Worm (Caenorhabditis elegans) whole organism, L1 larva: ENCODE measurements around the gene Y48D7A.1.

Experiments
- C16A3.4 ChIP-seq: fragments of 150-350 bp; optimal IDR thresholded peaks from 2 replicates; lab custom pipeline; 2014; ENCODE audit warnings: missing biosample characterization, missing genetic modification characterization
- F16B12.6 ChIP-seq: fragments of 150-350 bp; optimal IDR thresholded peaks from 2 replicates; lab custom pipeline; 2014; ENCODE audit warnings: missing biosample characterization, missing genetic modification characterization
- aha-1 ChIP-seq: fragments of 150-350 bp; optimal IDR thresholded peaks from 2 replicates; lab custom pipeline; 2014; ENCODE audit warnings: missing biosample characterization, missing genetic modification characterization
- alr-1 ChIP-seq: fragments of 200-800 bp; sonication (Bioruptor generic); optimal IDR thresholded peaks from 2 replicates; lab custom pipeline; 2018; ENCODE audit warnings: borderline replicate concordance, mild to moderate bottlenecking, missing genetic modification characterization, missing compliant biosample characterization
- aly-2 ChIP-seq: fragments of 150-350 bp; optimal IDR thresholded peaks from 2 replicates; lab custom pipeline; 2014; ENCODE audit warnings: missing biosample characterization, missing genetic modification characterization
- ama-1 ChIP-seq: fragments of 150-350 bp; optimal IDR thresholded peaks from 2 replicates; lab custom pipeline; 2014
- blmp-1 ChIP-seq: fragments of 150-350 bp; optimal IDR thresholded peaks from 2 replicates; lab custom pipeline; 2014; ENCODE audit warnings: missing biosample characterization, missing genetic modification characterization
- ceh-8 ChIP-seq: fragments of 200-800 bp; sonication (Bioruptor generic); optimal IDR thresholded peaks from 2 replicates; lab custom pipeline; 2018; ENCODE audit warnings: mild to moderate bottlenecking, missing genetic modification characterization, moderate library complexity, missing compliant biosample characterization
- ceh-82 ChIP-seq, 3 experiments: fragments of 150-350 bp in 1 of 3; sonication (generic microtip) in 2 of 3; optimal IDR thresholded peaks; 2 replicates each; lab custom pipeline; 2014 to 2017; ENCODE audit warnings: missing biosample characterization in 3 of 3, missing genetic modification characterization in 3 of 3
- ces-1 ChIP-seq: fragments of 150-350 bp; optimal IDR thresholded peaks from 2 replicates; lab custom pipeline; 2014; ENCODE audit warnings: missing biosample characterization, missing genetic modification reagents, missing genetic modification characterization
- dpl-1 ChIP-seq, 3 experiments: fragments of 150-350 bp in 2 of 3; sonication (generic microtip) in 1 of 3; optimal IDR thresholded peaks; 2 replicates each; lab custom pipeline; 2014 to 2017; ENCODE audit warnings: missing biosample characterization in 3 of 3, missing genetic modification characterization in 3 of 3, missing genetic modification reagents in 3 of 3
- dsc-1 ChIP-seq: sonication (generic microtip); optimal IDR thresholded peaks from 2 replicates; lab custom pipeline; 2016; ENCODE audit warnings: mild to moderate bottlenecking, missing genetic modification characterization, missing compliant biosample characterization
- efl-1 ChIP-seq, 4 experiments: fragments of 150-350 bp; optimal IDR thresholded peaks in 3 of 4; peaks in 1 of 4; 1 replicate in 1 of 4; 2 replicates in 3 of 4; lab custom pipeline; 2014; ENCODE audit warnings: missing biosample characterization in 2 of 4, missing genetic modification characterization in 2 of 4, missing genetic modification reagents in 2 of 4
- efl-3 ChIP-seq: fragments of 200-800 bp; sonication (Bioruptor generic); optimal IDR thresholded peaks from 2 replicates; lab custom pipeline; 2018; ENCODE audit warnings: mild to moderate bottlenecking, missing genetic modification characterization, missing compliant biosample characterization
- elt-3 ChIP-seq, 6 experiments: fragments of 150-350 bp in 1 of 6; sonication (generic microtip); optimal IDR thresholded peaks; 2 replicates each; lab custom pipeline; 2017 to 2018; ENCODE audit warnings: missing biosample characterization in 6 of 6, missing genetic modification characterization in 6 of 6, inconsistent platforms in 1 of 6
- ets-5 ChIP-seq: fragments of 200-800 bp; sonication (Bioruptor generic); IDR thresholded peaks from 2 replicates; pipeline ENCODE4 v1.3.6; 2022; ENCODE audit warnings: missing genetic modification characterization, missing compliant biosample characterization
- fkh-10 ChIP-seq: sonication (generic microtip); optimal IDR thresholded peaks from 2 replicates; lab custom pipeline; 2017; ENCODE audit warnings: missing biosample characterization, missing genetic modification reagents, missing genetic modification characterization
- fkh-8 ChIP-seq: sonication (generic microtip); optimal IDR thresholded peaks from 2 replicates; lab custom pipeline; 2016; ENCODE audit warnings: mild to moderate bottlenecking, missing genetic modification characterization, missing compliant biosample characterization
- grh-1 ChIP-seq: fragments of 200-800 bp; sonication (Bioruptor generic); IDR thresholded peaks from 2 replicates; pipeline ENCODE4 v1.3.6; 2022; ENCODE audit warnings: missing genetic modification reagents, missing genetic modification characterization, missing compliant biosample characterization
- hlh-17 ChIP-seq: fragments of 200-800 bp; sonication (Bioruptor generic); optimal IDR thresholded peaks from 2 replicates; lab custom pipeline; 2018; ENCODE audit warnings: missing genetic modification characterization, mild to moderate bottlenecking, missing compliant biosample characterization, moderate library complexity, borderline replicate concordance
- hpl-2 ChIP-seq: fragments of 150-350 bp; optimal IDR thresholded peaks from 2 replicates; lab custom pipeline; 2014; ENCODE audit warnings: missing biosample characterization, missing genetic modification reagents, missing genetic modification characterization
- irx-1 ChIP-seq: sonication (generic microtip); optimal IDR thresholded peaks from 2 replicates; lab custom pipeline; 2016; ENCODE audit warnings: missing genetic modification characterization, missing compliant biosample characterization
- isw-1 ChIP-seq: fragments of 200-800 bp; sonication (Bioruptor generic); IDR thresholded peaks from 2 replicates; pipeline ENCODE4 v1.3.6; 2022; ENCODE audit warnings: missing genetic modification characterization, missing compliant biosample characterization
- lin-13 ChIP-seq: fragments of 150-350 bp; optimal IDR thresholded peaks from 2 replicates; lab custom pipeline; 2014; ENCODE audit warnings: missing biosample characterization, missing genetic modification reagents, missing genetic modification characterization
- lin-14 ChIP-seq: fragments of 200-800 bp; sonication (Bioruptor generic); optimal IDR thresholded peaks from 2 replicates; lab custom pipeline; 2018; ENCODE audit warnings: mild to moderate bottlenecking, missing genetic modification characterization, moderate library complexity, missing compliant biosample characterization
- lin-35 ChIP-seq, 2 experiments: fragments of 150-350 bp; optimal IDR thresholded peaks; 2 replicates each; lab custom pipeline; 2014; ENCODE audit warnings: missing biosample characterization in 2 of 2, missing genetic modification characterization in 2 of 2, missing genetic modification reagents in 2 of 2
- lin-39 ChIP-seq: fragments of 150-350 bp; optimal IDR thresholded peaks from 2 replicates; lab custom pipeline; 2014; ENCODE audit warnings: missing biosample characterization, missing genetic modification reagents, missing genetic modification characterization
- lir-3 ChIP-seq: sonication (generic microtip); optimal IDR thresholded peaks from 2 replicates; lab custom pipeline; 2016; ENCODE audit warnings: mild to moderate bottlenecking, missing genetic modification characterization, moderate library complexity, missing compliant biosample characterization; ENCODE audit not compliant: poor library complexity
- lsy-2 ChIP-seq, 2 experiments: fragments of 150-350 bp; optimal IDR thresholded peaks; 2 replicates each; lab custom pipeline; 2014; ENCODE audit warnings: missing biosample characterization in 2 of 2, missing genetic modification characterization in 2 of 2
- mdl-1 ChIP-seq, 2 experiments: fragments of 150-350 bp; optimal IDR thresholded peaks; 2 replicates each; lab custom pipeline; 2014 to 2017; ENCODE audit warnings: missing biosample characterization in 2 of 2, missing genetic modification characterization in 2 of 2, inconsistent platforms in 1 of 2
- nhr-11 ChIP-seq: fragments of 150-350 bp; optimal IDR thresholded peaks from 2 replicates; lab custom pipeline; 2014; ENCODE audit warnings: missing biosample characterization, missing genetic modification characterization
- nhr-19 ChIP-seq: fragments of 200-800 bp; sonication (Bioruptor generic); conservative IDR thresholded peaks from 2 replicates; pipeline ENCODE4 v1.3.6; 2022; ENCODE audit warnings: missing genetic modification characterization, missing compliant biosample characterization
- nhr-85 ChIP-seq: sonication (generic microtip); peaks from one replicate; lab custom pipeline; 2016; ENCODE audit warnings: missing genetic modification characterization, inconsistent platforms, missing compliant biosample characterization
- nhr-90 ChIP-seq: sonication (generic microtip); optimal IDR thresholded peaks from 2 replicates; lab custom pipeline; 2016; ENCODE audit warnings: mild to moderate bottlenecking, missing genetic modification characterization, missing compliant biosample characterization; ENCODE audit not compliant: poor library complexity
- rnt-1 ChIP-seq: sonication (generic microtip); optimal IDR thresholded peaks from 2 replicates; lab custom pipeline; 2016; ENCODE audit warnings: mild to moderate bottlenecking, missing genetic modification characterization, moderate library complexity, missing compliant biosample characterization
- snpc-4 ChIP-seq: fragments of 150-350 bp; optimal IDR thresholded peaks from 2 replicates; lab custom pipeline; 2014; ENCODE audit warnings: missing biosample characterization, missing genetic modification characterization
- snu-23 ChIP-seq: sonication (generic microtip); optimal IDR thresholded peaks from 2 replicates; lab custom pipeline; 2016; ENCODE audit warnings: missing genetic modification characterization, missing compliant biosample characterization
- sptf-1 ChIP-seq: fragments of 150-350 bp; optimal IDR thresholded peaks from 2 replicates; lab custom pipeline; 2014; ENCODE audit warnings: missing biosample characterization, missing genetic modification characterization
- sup-37 ChIP-seq: fragments of 200-800 bp; sonication (Bioruptor generic); optimal IDR thresholded peaks from 2 replicates; lab custom pipeline; 2018; ENCODE audit warnings: mild to moderate bottlenecking, missing genetic modification characterization, missing compliant biosample characterization
- swsn-7 ChIP-seq: sonication (generic microtip); optimal IDR thresholded peaks from 2 replicates; lab custom pipeline; 2016; ENCODE audit warnings: missing genetic modification characterization, missing compliant biosample characterization
- tbx-2 ChIP-seq: sonication (generic microtip); optimal IDR thresholded peaks from 2 replicates; lab custom pipeline; 2016; ENCODE audit warnings: missing genetic modification characterization, missing compliant biosample characterization
- tlp-1 ChIP-seq: fragments of 150-350 bp; optimal IDR thresholded peaks from 2 replicates; lab custom pipeline; 2014; ENCODE audit warnings: missing biosample characterization, missing genetic modification characterization
- unc-130 ChIP-seq: fragments of 150-350 bp; optimal IDR thresholded peaks from 2 replicates; lab custom pipeline; 2017; ENCODE audit warnings: missing biosample characterization, missing genetic modification characterization, inconsistent platforms
- unc-30 ChIP-seq: sonication (generic microtip); optimal IDR thresholded peaks from 2 replicates; lab custom pipeline; 2017; ENCODE audit warnings: missing biosample characterization, missing genetic modification characterization
- unc-62 ChIP-seq: fragments of 150-350 bp; optimal IDR thresholded peaks from 2 replicates; lab custom pipeline; 2014; ENCODE audit warnings: missing biosample characterization, missing genetic modification reagents, missing genetic modification characterization
- unc-86 ChIP-seq: sonication (generic microtip); optimal IDR thresholded peaks from 2 replicates; lab custom pipeline; 2016; ENCODE audit warnings: missing genetic modification characterization, missing compliant biosample characterization
- ztf-11 ChIP-seq, 2 experiments: sonication (generic microtip); optimal IDR thresholded peaks; 2 replicates each; lab custom pipeline; 2016 to 2017; ENCODE audit warnings: missing genetic modification characterization in 2 of 2, missing biosample characterization in 1 of 2, missing compliant biosample characterization in 1 of 2

The Y48D7A.1 gene

DNA sequence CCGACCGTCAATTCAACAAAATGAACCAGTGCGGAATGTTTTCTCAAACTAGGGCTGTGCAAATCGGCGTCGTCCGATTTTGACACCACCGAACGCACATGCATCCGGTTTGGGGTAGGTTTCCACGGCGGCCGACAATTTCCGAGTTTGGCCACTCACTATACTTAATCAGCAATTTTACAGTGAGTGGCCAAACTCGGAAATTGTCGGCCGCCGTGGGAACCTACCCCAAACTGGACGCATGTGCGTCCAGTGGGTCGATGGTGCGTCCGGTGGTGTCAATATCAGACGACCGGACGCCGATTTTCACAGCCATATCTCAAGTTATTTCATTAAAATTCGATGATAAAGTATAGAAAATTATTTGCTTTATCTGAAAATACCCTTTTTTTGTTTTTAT, 19.1 kb upstream of the Y48D7A.1 start:
- TF ChIP-seq nhr-85 (tag; lab: Kevin White, UChicago) (no peak), unc-86 (tag; lab: Kevin White, UChicago) (no peak), ceh-8 (GFP tag; lab: Kevin White, UChicago) (no peak), fkh-8 (tag; lab: Kevin White, UChicago) (no peak), dsc-1 (tag; lab: Kevin White, UChicago) (no peak)

ce11 chrX:2996318-2996717, 13.0 kb upstream of the Y48D7A.1 start:
- TF ChIP-seq ceh-82 (tag; optimal IDR thresholded peaks at IDR 0.05; lab: Kevin White, UChicago) (peak in 1 of 3 experiments; percentile 38), fkh-10 (no peak), efl-1 (optimal IDR thresholded peaks at IDR 0.05; lab: Kevin White, UChicago) (no peak), efl-1 (GFP tag; optimal IDR thresholded peaks at IDR 0.05 in 1 of 2; lab: Kevin White, UChicago) (peak in 1 of 2 experiments; percentile 29)

ce11 chrX:2996976-2997399, 12.3 kb upstream of the Y48D7A.1 start:
- peak; percentile 94 for TF ChIP-seq fkh-8 (tag; lab: Kevin White, UChicago)
- peak; percentile 45 for TF ChIP-seq aha-1
- TF ChIP-seq hlh-17 (GFP tag; lab: Kevin White, UChicago): no peak
- peak; percentile 98 for TF ChIP-seq nhr-19 (GFP tag; lab: Robert Waterston, UW)
- TF ChIP-seq lsy-2 (tag; optimal IDR thresholded peaks at IDR 0.05; lab: Kevin White, UChicago): peak; percentile 95 to 96
- TF ChIP-seq snpc-4 (tag; lab: Kevin White, UChicago): peak; percentile 94
- peak; percentile 95 to 96 for TF ChIP-seq ztf-11 (tag; optimal IDR thresholded peaks at IDR 0.05; lab: Kevin White, UChicago)
- peak; percentile 99 for TF ChIP-seq irx-1 (tag; lab: Kevin White, UChicago)
- peak; percentile 100 for TF ChIP-seq lin-39 (tag; lab: Kevin White, UChicago)
- TF ChIP-seq tbx-2 (tag; lab: Kevin White, UChicago): peak; percentile 99
- TF ChIP-seq lin-35 (GFP tag; optimal IDR thresholded peaks at IDR 0.05; lab: Kevin White, UChicago): peak; percentile 72 to 88
- peak; percentile 96 for TF ChIP-seq efl-3 (GFP tag; lab: Kevin White, UChicago)
- peak; percentile 99 for TF ChIP-seq nhr-11 (tag; lab: Kevin White, UChicago)
- TF ChIP-seq elt-3 (tag; optimal IDR thresholded peaks at IDR 0.05; lab: Kevin White, UChicago): peak in 5 of 6 experiments; percentile 16 to 99 (median 95)
- TF ChIP-seq ces-1 (GFP tag; lab: Kevin White, UChicago): peak; percentile 88
- peak; percentile 46 for TF ChIP-seq blmp-1 (tag; lab: Kevin White, UChicago)
- TF ChIP-seq unc-130 (tag; lab: Kevin White, UChicago): peak; percentile 69
- TF ChIP-seq tlp-1 (tag; lab: Kevin White, UChicago): peak; percentile 67
- TF ChIP-seq sup-37 (GFP tag; lab: Kevin White, UChicago): peak; percentile 94
- peak; percentile 57 to 66 (median 59) for TF ChIP-seq dpl-1 (GFP tag; optimal IDR thresholded peaks at IDR 0.05; lab: Kevin White, UChicago)
- TF ChIP-seq mdl-1 (tag; optimal IDR thresholded peaks at IDR 0.05; lab: Kevin White, UChicago): peak in 1 of 2 experiments; percentile 89
- TF ChIP-seq hpl-2: peak; percentile 98
- peak; percentile 99 for TF ChIP-seq aly-2 (tag; lab: Kevin White, UChicago)
- peak; percentile 95 for TF ChIP-seq grh-1 (GFP tag; lab: Robert Waterston, UW)
- TF ChIP-seq unc-62 (GFP tag; lab: Kevin White, UChicago): peak; percentile 29
- no peak for TF ChIP-seq sptf-1 (tag; lab: Kevin White, UChicago)
- peak; percentile 93 for TF ChIP-seq isw-1
- TF ChIP-seq ama-1: no peak
- TF ChIP-seq snu-23: peak; percentile 100
- peak; percentile 98 for TF ChIP-seq unc-30
- peak; percentile 91 for TF ChIP-seq lin-13 (GFP tag; lab: Kevin White, UChicago)
- 0 out of 2 replicates have a peak, but pooled peaks have one; percentile 93 for TF ChIP-seq ets-5 (GFP tag; lab: Robert Waterston, UW)
- peak; percentile 98 for TF ChIP-seq lin-14 (GFP tag; lab: Kevin White, UChicago)
- peak; percentile 98 for TF ChIP-seq C16A3.4
- peak; percentile 82 to 87 for TF ChIP-seq efl-1 (optimal IDR thresholded peaks at IDR 0.05; lab: Kevin White, UChicago)
- peak; percentile 56 to 95 for TF ChIP-seq efl-1 (GFP tag; optimal IDR thresholded peaks at IDR 0.05 in 1 of 2; lab: Kevin White, UChicago)
- peak; percentile 93 for TF ChIP-seq lir-3 (tag; lab: Kevin White, UChicago)
- peak; percentile 99 for TF ChIP-seq rnt-1
- no peak for TF ChIP-seq alr-1
- TF ChIP-seq F16B12.6 (tag; lab: Kevin White, UChicago): peak; percentile 41
- TF ChIP-seq nhr-90 (tag; lab: Kevin White, UChicago): peak; percentile 99
- peak; percentile 99 for TF ChIP-seq nhr-85 (tag; lab: Kevin White, UChicago)
- peak; percentile 99 for TF ChIP-seq swsn-7 (tag; lab: Kevin White, UChicago)
